Worm (Caenorhabditis elegans) whole organism, L4/young adult: ENCODE data around the gene T05C12.8.

Experiments used
- W03F9.2 ChIP-seq: fragments of 150-350 bp; optimal IDR thresholded peaks from 2 replicates; lab custom pipeline; 2014; ENCODE audit warnings: missing biosample characterization, missing genetic modification characterization
- dao-5 ChIP-seq: sonication (generic microtip); optimal IDR thresholded peaks from 2 replicates; lab custom pipeline; 2016; ENCODE audit warnings: missing genotype, missing genetic modification characterization, moderate library complexity, missing compliant biosample characterization
- him-1 ChIP-seq: sonication (generic microtip); optimal IDR thresholded peaks from 2 replicates; lab custom pipeline; 2016; ENCODE audit warnings: missing genotype, missing genetic modification reagents, missing genetic modification characterization, missing compliant biosample characterization

Gene T05C12.8

DNA sequence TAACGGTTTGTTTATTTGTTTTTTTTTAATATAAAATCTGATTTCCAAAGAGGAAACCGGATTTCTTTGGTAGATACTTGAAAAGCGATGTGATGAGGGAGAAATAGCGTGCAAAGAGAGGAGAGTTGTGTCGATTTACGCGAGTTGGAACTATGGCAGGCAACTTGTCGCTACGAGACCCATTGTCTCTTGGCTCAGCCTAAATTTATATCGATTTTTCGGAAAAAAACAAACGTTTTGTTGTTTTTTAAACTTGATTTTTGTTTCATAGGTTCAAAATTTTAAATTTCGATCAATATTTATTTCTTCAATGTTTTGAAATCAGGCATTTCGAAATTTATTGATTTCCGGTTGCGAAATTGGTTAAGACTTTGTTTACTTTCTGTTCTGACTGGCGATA lies 26.1 kb upstream of the T05C12.8 start, which contains the start of gene M110.3:
Gene M110.3, minus strand, starts transcription at position 184 of the 400 bp plus-strand sequence.
- TF ChIP-seq dao-5 (no peak), W03F9.2 (tag; lab: Kevin White, UChicago) (peak; percentile 45), him-1 (no peak)

ce11 chrII:8214367-8214766 lies 24.0 kb upstream of the T05C12.8 start, which contains the start of gene M110.10:
M110.10 (minus strand) TSS chrII:8214467.
- TF ChIP-seq W03F9.2 (tag; lab: Kevin White, UChicago), result no peak
- TF ChIP-seq dao-5, result no peak
- TF ChIP-seq him-1, result no peak

DNA sequence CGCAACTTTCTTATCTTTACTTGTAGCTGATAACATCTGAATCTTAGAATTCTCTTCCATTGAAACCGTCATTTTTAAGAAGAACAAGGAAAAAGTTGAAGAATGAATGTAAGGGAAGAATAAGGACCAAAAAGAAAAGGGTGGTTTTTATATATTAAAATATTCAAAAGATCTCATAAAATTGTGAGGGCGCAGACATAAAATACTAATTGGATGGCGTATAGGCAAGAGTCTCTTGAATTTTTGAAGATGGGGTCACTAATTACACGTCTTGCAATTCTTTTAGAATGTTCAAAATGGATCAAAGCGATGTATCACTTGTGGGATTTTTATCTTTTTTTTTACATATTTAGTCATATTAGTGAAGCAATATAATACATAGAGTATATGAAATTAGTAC lies 22.3 kb upstream of the T05C12.8 start, which contains the start of gene twk-3:
Gene twk-3, minus strand, starts transcription at position 101 of the 400 bp plus-strand sequence.
- TF ChIP-seq W03F9.2 (tag; lab: Kevin White, UChicago) (no peak), him-1 (no peak), dao-5 (no peak)

DNA sequence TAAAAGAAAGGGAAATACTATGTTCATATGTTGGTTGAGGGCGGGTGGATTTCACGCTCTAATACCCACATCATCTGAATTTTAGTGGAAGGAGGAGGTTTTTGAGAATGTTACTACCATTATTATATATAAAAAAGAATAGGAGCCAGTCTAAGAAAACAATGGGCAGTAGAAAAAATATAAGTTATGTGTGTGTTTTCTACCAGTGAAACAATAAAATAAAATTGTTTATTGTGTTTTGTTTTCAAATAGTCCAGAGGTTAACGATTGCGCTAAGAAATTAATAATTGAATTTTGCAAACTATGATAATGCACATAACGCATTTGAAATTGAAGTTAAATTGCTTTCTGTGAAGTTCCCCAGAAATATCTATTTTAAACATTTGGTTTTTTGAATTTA lies 19.1 kb upstream of the T05C12.8 start, which contains the start of gene M110.8:
Gene M110.8, minus strand, starts transcription at position 101 of the 400 bp plus-strand sequence.
- TF ChIP-seq W03F9.2 (tag; lab: Kevin White, UChicago) (no peak), him-1 (no peak), dao-5 (no peak)

ce11 chrII:8205612-8206011 lies 15.3 kb upstream of the T05C12.8 start:
- no peak for TF ChIP-seq him-1

ce11 chrII:8204039-8204438 lies 13.7 kb upstream of the T05C12.8 start, which contains the start of gene col-76:
col-76 (plus strand) TSS chrII:8204339.
- no peak for TF ChIP-seq dao-5
- no peak for TF ChIP-seq him-1
- no peak for TF ChIP-seq W03F9.2 (tag; lab: Kevin White, UChicago)

DNA sequence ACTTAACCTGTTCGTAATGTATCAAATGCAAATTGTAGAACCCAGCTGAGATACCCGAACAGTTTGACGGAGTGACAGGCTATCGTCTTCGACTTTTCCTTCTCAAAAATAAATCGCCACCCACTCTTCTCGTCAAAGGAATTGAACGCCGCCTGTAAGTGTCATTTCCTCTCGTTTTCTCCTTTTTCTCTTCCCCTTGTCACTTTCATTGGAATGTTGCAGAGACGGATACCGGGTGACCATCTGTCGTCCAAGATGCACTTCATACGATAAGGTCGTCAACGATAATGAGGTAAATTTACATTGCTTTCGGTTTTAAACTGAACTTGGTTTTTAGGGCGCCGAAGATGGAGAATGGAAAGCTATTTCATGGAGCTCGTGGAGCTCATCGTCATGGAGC lies 9.4 kb upstream of the T05C12.8 start:
- TF ChIP-seq dao-5, result no peak
- no peak for TF ChIP-seq him-1
- no peak for TF ChIP-seq W03F9.2 (tag; lab: Kevin White, UChicago)

- TF ChIP-seq him-1 (no peak), dao-5 (no peak), W03F9.2 (tag; lab: Kevin White, UChicago) (no peak)
Observed at ce11 chrII:8198503-8198902, 8.1 kb upstream of the T05C12.8 start, which contains the start of gene qua-1. qua-1 (plus strand) TSS chrII:8198803.

DNA sequence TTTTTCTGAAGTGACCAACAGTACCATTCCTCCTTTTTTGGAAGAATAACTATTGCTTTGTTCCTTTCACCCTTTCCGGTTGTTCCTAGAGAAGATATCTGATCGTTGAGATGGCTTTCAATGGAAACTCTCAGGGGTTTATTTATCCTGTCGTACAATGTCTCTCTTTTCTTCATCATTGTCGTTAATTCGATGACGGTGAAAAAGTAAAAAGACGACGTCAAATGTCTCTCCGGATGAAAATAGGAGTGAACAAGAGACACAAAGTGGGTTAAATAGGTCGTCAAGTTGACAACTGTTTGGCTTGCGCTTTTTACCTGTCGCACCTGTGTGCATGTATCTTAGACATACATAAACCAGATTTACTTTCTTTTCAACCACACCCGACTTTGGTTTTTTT lies 3.6 kb upstream of the T05C12.8 start:
- no peak for TF ChIP-seq W03F9.2 (tag; lab: Kevin White, UChicago)
- TF ChIP-seq him-1, result no peak
- TF ChIP-seq dao-5, result no peak

DNA sequence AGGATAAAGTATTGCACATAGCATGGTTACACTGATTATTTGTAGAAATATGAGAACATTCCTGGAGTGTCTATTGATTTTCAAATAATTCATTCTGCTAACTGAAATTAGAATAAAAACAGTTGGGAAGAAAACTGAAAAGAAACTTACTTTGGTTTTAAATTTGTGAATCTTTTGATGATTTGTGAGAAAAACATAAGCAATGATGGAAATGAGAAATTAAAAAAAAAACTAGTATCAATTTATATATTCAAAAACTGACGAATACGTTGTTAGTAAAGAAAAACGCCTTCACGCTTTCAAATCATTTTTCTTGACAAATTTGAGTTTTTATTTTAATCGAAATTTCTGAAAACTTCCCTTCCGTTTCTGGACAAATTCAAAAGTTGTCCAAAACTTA lies 2.8 kb upstream of the T05C12.8 start, which contains the start of gene T05C12.9:
Gene T05C12.9, minus strand, starts transcription at position 101 of the 400 bp plus-strand sequence.
- TF ChIP-seq W03F9.2 (tag; lab: Kevin White, UChicago), result no peak
- no peak for TF ChIP-seq dao-5
- TF ChIP-seq him-1, result no peak

DNA sequence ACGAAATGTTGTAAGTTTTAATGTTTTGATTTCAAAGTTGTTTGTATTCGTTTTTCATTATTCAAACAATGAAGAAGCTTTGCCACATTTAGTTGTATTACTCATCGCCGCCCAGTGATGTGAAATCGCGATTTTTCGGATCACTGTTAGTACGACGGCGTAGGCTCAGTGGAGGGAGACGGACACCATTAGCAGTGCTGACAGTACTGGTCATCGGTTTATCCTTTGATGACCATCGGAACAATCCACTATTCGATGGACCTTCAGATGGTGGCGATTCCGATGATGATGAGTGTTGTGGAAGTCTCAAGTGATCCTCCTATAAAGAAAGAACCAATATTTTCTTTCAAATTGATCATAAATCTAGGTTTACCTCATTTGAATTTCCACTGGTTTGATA lies 2.8 kb downstream of the T05C12.8 start:
- TF ChIP-seq dao-5 (no peak), him-1 (no peak), W03F9.2 (tag; lab: Kevin White, UChicago) (no peak)

DNA sequence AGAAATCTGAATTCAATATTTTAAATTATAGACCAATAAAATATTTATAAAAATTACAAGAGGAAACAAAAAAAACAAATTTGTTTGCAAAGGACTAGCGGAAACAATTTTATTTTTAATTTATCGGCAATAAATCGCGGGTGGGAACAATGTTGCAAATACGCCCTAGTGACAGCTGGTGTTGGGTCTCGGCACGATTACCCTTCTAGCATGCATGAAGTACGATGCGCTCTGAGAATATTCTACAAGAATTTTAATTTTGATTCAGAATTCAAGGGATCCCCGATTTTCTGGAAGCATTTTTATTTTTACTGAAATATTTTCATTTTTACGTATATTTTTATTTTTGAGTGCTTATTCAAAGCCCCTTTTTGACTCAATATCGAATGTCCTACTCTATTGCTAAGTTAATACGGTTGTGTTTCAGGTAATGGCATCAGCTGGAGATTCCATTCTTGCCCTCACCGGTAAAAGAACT lies 5.3 kb downstream of the T05C12.8 start, which contains the start of the genes mig-5 and cct-1:
Gene mig-5, minus strand, starts transcription at position 8 of the 478 bp plus-strand sequence.
Gene cct-1, plus strand, starts transcription at position 428 of the 478 bp plus-strand sequence.
- peak; percentile 84 for TF ChIP-seq him-1
- no peak for TF ChIP-seq dao-5
- peak; percentile 96 for TF ChIP-seq W03F9.2 (tag; lab: Kevin White, UChicago)

DNA sequence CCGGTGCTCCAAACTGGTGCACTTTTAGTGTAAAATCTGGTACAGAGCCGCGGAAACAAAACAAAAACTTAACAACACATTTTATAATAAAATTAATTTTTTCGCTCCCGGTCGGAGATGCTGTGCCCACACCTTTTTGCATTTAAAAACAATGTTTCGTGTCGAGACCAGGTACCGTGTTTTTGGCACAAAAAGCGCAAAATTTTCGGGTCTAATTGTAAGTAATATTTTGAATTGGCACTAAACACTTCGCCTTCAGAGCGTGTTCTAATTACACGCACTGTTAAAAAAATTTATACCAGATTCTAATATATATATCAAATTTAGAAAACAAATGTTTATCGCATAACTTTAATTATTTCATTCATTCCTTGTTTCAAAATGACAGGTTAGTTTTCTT lies 8.9 kb downstream of the T05C12.8 start, which contains the start of gene dylt-3:
Gene dylt-3, plus strand, starts transcription at position 301 of the 400 bp plus-strand sequence.
- TF ChIP-seq W03F9.2 (tag; lab: Kevin White, UChicago), result no peak
- TF ChIP-seq dao-5, result no peak
- no peak for TF ChIP-seq him-1

DNA sequence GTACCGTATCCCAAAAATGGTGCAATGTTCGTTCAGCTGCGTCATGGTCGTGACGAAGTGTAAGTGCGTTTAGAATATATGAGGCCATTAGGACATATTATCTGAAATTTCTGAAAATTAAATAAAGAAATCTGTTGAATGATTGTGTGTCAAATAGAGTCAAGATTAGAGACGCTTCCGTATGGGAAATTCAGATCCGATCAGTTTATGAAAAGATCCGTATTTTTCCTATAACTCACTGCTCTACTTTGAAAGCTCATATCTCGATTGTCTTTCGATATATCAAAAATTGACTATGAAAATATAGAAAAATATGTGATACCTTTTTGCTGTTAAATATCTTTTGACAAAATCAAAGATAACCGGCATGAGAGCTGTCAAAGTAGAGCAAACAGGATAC lies 10.1 kb downstream of the T05C12.8 start, which contains the start of gene T05C12.4:
Gene T05C12.4, minus strand, starts transcription at position 101 of the 400 bp plus-strand sequence.
- TF ChIP-seq W03F9.2 (tag; lab: Kevin White, UChicago), result no peak
- TF ChIP-seq him-1, result no peak
- no peak for TF ChIP-seq dao-5

DNA sequence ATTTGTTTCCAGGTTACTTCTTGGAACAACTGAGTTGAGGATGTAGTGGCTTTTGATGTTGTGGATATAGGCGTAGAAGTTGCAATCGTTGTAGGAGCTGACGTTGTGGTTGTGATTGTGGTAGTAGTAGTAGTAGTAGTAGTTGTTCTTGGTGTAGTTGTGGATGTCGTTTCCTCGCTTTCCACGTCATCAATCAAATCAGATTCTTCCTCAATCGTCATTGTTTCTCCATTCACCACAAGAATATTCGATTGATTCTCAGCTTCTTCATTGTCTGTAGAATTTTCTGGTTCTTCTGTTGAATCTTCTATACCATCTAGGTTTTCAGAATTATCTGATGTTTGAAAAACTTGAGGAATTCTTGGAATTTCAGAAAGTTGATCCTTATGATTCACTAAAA lies 11.7 kb downstream of the T05C12.8 start:
- TF ChIP-seq him-1, result no peak
- TF ChIP-seq W03F9.2 (tag; lab: Kevin White, UChicago), result no peak
- no peak for TF ChIP-seq dao-5

DNA sequence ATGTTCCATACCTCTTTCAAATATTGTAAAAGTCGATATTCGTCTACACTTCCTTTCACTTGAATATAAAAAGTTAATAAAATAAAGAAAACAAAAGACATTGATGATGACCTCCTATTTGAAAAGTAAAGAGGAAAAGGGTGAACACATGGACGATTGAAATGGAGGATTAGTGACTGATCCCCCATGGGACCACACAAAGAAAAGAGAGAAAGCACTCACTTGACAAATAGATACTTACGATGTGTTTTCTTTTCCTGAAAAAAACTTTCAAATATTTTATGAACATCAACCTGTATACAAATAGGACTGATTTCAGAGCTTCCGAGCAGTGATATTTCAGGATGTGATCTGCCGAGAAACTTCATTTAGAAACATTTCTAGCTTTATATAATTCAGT lies 13.3 kb downstream of the T05C12.8 start, which contains the start of gene acr-14:
Gene acr-14, minus strand, starts transcription at position 101 of the 400 bp plus-strand sequence.
- no peak for TF ChIP-seq him-1
- TF ChIP-seq dao-5, result no peak
- TF ChIP-seq W03F9.2 (tag; lab: Kevin White, UChicago), result no peak
